Fruit fly (Drosophila melanogaster) whole organism, embryonic: ENCODE measurements around the gene CG12123.

Experiments
- BEAF-32 ChIP-seq: fragments of 200-800 bp; sonication (Bioruptor generic); optimal IDR thresholded peaks from 3 replicates; lab custom pipeline; 2017; ENCODE audit warnings: missing biosample characterization, missing genetic modification characterization, mild to moderate bottlenecking, moderate library complexity, missing genetic modification reagents
- CG10267 ChIP-seq: fragments of 200-800 bp; sonication (Bioruptor generic); optimal IDR thresholded peaks from 2 replicates; lab custom pipeline; 2018; ENCODE audit warnings: missing biosample characterization, mild to moderate bottlenecking, missing genetic modification characterization, moderate library complexity
- CG12104 ChIP-seq: fragments of 200-800 bp; sonication (Bioruptor generic); optimal IDR thresholded peaks from 3 replicates; lab custom pipeline; 2016; ENCODE audit warnings: missing biosample characterization, missing genetic modification characterization
- CG12744 ChIP-seq: fragments of 200-800 bp; sonication (Bioruptor generic); optimal IDR thresholded peaks from 2 replicates; lab custom pipeline; 2016; ENCODE audit warnings: missing biosample characterization, missing genetic modification characterization
- CG13287 ChIP-seq: fragments of 200-800 bp; sonication (Bioruptor generic); IDR thresholded peaks from 2 replicates; pipeline ENCODE4 v1.3.6; 2022; ENCODE audit warnings: missing biosample characterization, missing genetic modification characterization; ENCODE audit not compliant: partially characterized antibody
- CG15514 ChIP-seq: fragments of 200-800 bp; sonication (Bioruptor generic); optimal IDR thresholded peaks from 3 replicates; lab custom pipeline; 2017; ENCODE audit warnings: missing biosample characterization, missing genetic modification characterization, mild to moderate bottlenecking, moderate library complexity, missing genetic modification reagents
- CG18476 ChIP-seq: fragments of 200-800 bp; sonication (Bioruptor generic); optimal IDR thresholded peaks from 2 replicates; lab custom pipeline; 2016; ENCODE audit warnings: missing biosample characterization, mild to moderate bottlenecking, missing genetic modification characterization
- CG2202 ChIP-seq: fragments of 200-800 bp; sonication (Bioruptor generic); optimal IDR thresholded peaks from 2 replicates; lab custom pipeline; 2018; ENCODE audit warnings: missing biosample characterization, mild to moderate bottlenecking, missing genetic modification characterization
- CG30020 ChIP-seq: fragments of 200-800 bp; optimal IDR thresholded peaks from 2 replicates; lab custom pipeline; 2019; ENCODE audit warnings: missing biosample characterization, mild to moderate bottlenecking, missing genetic modification characterization, moderate library complexity
- CG34224 ChIP-seq: fragments of 200-800 bp; sonication (Bioruptor generic); IDR thresholded peaks from 3 replicates; pipeline ENCODE4 v1.3.6; 2022; ENCODE audit warnings: missing biosample characterization, missing genetic modification characterization; ENCODE audit not compliant: partially characterized antibody
- CG4360 ChIP-seq: fragments of 200-800 bp; sonication (Bioruptor generic); IDR thresholded peaks from 2 replicates; pipeline ENCODE4 v1.3.6; 2022; ENCODE audit warnings: missing biosample characterization, missing genetic modification characterization
- CG5245 ChIP-seq: fragments of 200-800 bp; sonication (Bioruptor generic); optimal IDR thresholded peaks from 3 replicates; lab custom pipeline; 2016; ENCODE audit warnings: missing biosample characterization, missing genetic modification characterization
- CG6854 ChIP-seq: fragments of 200-800 bp; sonication (Bioruptor generic); optimal IDR thresholded peaks from 3 replicates; lab custom pipeline; 2017; ENCODE audit warnings: missing biosample characterization, mild to moderate bottlenecking, missing genetic modification characterization
- CG7786 ChIP-seq: fragments of 200-800 bp; sonication (Bioruptor generic); optimal IDR thresholded peaks from 2 replicates; lab custom pipeline; 2016; ENCODE audit warnings: missing biosample characterization, missing genetic modification characterization
- Camta ChIP-seq: fragments of 200-800 bp; sonication (Bioruptor generic); optimal IDR thresholded peaks from 2 replicates; lab custom pipeline; 2016; ENCODE audit warnings: missing biosample characterization, missing genetic modification characterization
- Dp ChIP-seq: fragments of 200-800 bp; sonication (Bioruptor generic); optimal IDR thresholded peaks from 2 replicates; lab custom pipeline; 2018; ENCODE audit warnings: missing biosample characterization, mild to moderate bottlenecking, missing genetic modification characterization, moderate library complexity
- Dref ChIP-seq: fragments of 200-800 bp; sonication (Bioruptor generic); IDR thresholded peaks from 2 replicates; pipeline ENCODE4 v1.3.6; 2022; ENCODE audit warnings: missing biosample characterization, missing genetic modification characterization
- Drgx ChIP-seq: fragments of 200-800 bp; sonication (Bioruptor generic); IDR thresholded peaks from 2 replicates; pipeline ENCODE4 v1.3.6; 2022; ENCODE audit warnings: missing biosample characterization, missing genetic modification characterization
- E2f2 ChIP-seq: fragments of 200-800 bp; sonication (Bioruptor generic); IDR thresholded peaks from 2 replicates; pipeline ENCODE4 v1.3.6; 2022; ENCODE audit warnings: missing biosample characterization, missing genetic modification characterization
- ERR ChIP-seq: fragments of 200-800 bp; sonication (Bioruptor generic); optimal IDR thresholded peaks from 2 replicates; lab custom pipeline; 2016; ENCODE audit warnings: missing biosample characterization, missing genetic modification characterization
- Ets65A ChIP-seq: fragments of 200-800 bp; sonication (Bioruptor generic); peaks from one replicate; lab custom pipeline; 2016; ENCODE audit warnings: missing biosample characterization, missing genetic modification characterization
- Fer3 ChIP-seq: fragments of 200-800 bp; sonication (Bioruptor generic); optimal IDR thresholded peaks from 2 replicates; lab custom pipeline; 2018; ENCODE audit warnings: missing biosample characterization, mild to moderate bottlenecking, missing genetic modification characterization, moderate library complexity
- Hr78 ChIP-seq, 2 experiments: fragments of 200-800 bp in 1 of 2; fragments of >200 bp in 1 of 2; sonication (Bioruptor generic) in 1 of 2; optimal IDR thresholded peaks; 2 replicates each; lab custom pipeline; 2017 to 2019; ENCODE audit warnings: missing biosample characterization in 2 of 2, missing genetic modification characterization in 2 of 2, mild to moderate bottlenecking in 1 of 2, moderate library complexity in 1 of 2
- Ravus ChIP-seq: fragments of 200-800 bp; sonication (Bioruptor generic); IDR thresholded peaks from 2 replicates; pipeline ENCODE4 v1.3.6; 2022; ENCODE audit warnings: missing biosample characterization, missing genetic modification characterization
- Sry-δ ChIP-seq: fragments of 200-800 bp; sonication (Bioruptor generic); optimal IDR thresholded peaks from 2 replicates; lab custom pipeline; 2016; ENCODE audit warnings: missing biosample characterization, missing genetic modification characterization
- amos ChIP-seq: fragments of 200-800 bp; sonication (Bioruptor generic); IDR thresholded peaks from 2 replicates; pipeline ENCODE4 v1.3.6; 2022; ENCODE audit warnings: missing biosample characterization, missing genetic modification characterization; ENCODE audit not compliant: partially characterized antibody
- az2 ChIP-seq: fragments of 200-800 bp; sonication (Bioruptor generic); optimal IDR thresholded peaks from 3 replicates; lab custom pipeline; 2016; ENCODE audit warnings: missing biosample characterization, missing genetic modification characterization
- bbx ChIP-seq: fragments of 200-800 bp; sonication (Bioruptor generic); IDR thresholded peaks from 2 replicates; pipeline ENCODE4 v1.3.6; 2022; ENCODE audit warnings: missing biosample characterization, missing genetic modification characterization; ENCODE audit not compliant: partially characterized antibody
- cato ChIP-seq: fragments of 200-800 bp; sonication (Bioruptor generic); optimal IDR thresholded peaks from 2 replicates; lab custom pipeline; 2016; ENCODE audit warnings: missing biosample characterization, missing genetic modification characterization, borderline replicate concordance
- chinmo ChIP-seq: fragments of 200-800 bp; sonication (Bioruptor generic); IDR thresholded peaks from 4 replicates; pipeline ENCODE4 v1.3.6; 2022; ENCODE audit warnings: missing biosample characterization, missing genetic modification characterization; ENCODE audit not compliant: partially characterized antibody
- crp ChIP-seq, 2 experiments: fragments of 200-800 bp; sonication (Bioruptor generic); optimal IDR thresholded peaks; 2 replicates in 1 of 2; 3 replicates in 1 of 2; lab custom pipeline; 2017; ENCODE audit warnings: missing biosample characterization in 2 of 2, missing genetic modification characterization in 2 of 2, mild to moderate bottlenecking in 1 of 2, moderate library complexity in 1 of 2
- gt ChIP-seq: fragments of 200-800 bp; sonication (Bioruptor generic); IDR thresholded peaks from 2 replicates; pipeline ENCODE4 v1.3.6; 2022; ENCODE audit warnings: missing biosample characterization, missing genetic modification characterization
- lmd ChIP-seq: fragments of 200-800 bp; sonication (Bioruptor generic); IDR thresholded peaks from 2 replicates; pipeline ENCODE4 v1.3.6; 2022; ENCODE audit warnings: missing biosample characterization, missing genetic modification characterization
- pzg ChIP-seq: fragments of 200-800 bp; sonication (Bioruptor generic); optimal IDR thresholded peaks from 3 replicates; lab custom pipeline; 2018; ENCODE audit warnings: missing biosample characterization, mild to moderate bottlenecking, missing genetic modification characterization, moderate library complexity
- sisA ChIP-seq: fragments of 200-800 bp; sonication (Bioruptor generic); IDR thresholded peaks from 2 replicates; pipeline ENCODE4 v1.3.6; 2022; ENCODE audit warnings: missing biosample characterization, missing genetic modification characterization
- stwl ChIP-seq: fragments of 200-800 bp; sonication (Bioruptor generic); optimal IDR thresholded peaks from 3 replicates; lab custom pipeline; 2018; ENCODE audit warnings: missing biosample characterization, mild to moderate bottlenecking, missing genetic modification characterization, moderate library complexity
- tap ChIP-seq: fragments of 200-800 bp; optimal IDR thresholded peaks from 3 replicates; lab custom pipeline; 2019; ENCODE audit warnings: missing biosample characterization, mild to moderate bottlenecking, missing genetic modification characterization, moderate library complexity
- unc-4 ChIP-seq: fragments of 200-800 bp; sonication (Bioruptor generic); IDR thresholded peaks from 2 replicates; pipeline ENCODE4 v1.3.6; 2022; ENCODE audit warnings: missing biosample characterization, missing genetic modification characterization; ENCODE audit not compliant: partially characterized antibody

CG12123 gene

dm6 chrX:8490291-8490975 lies 48.3 kb upstream of the CG12123 start (continued):
- TF ChIP-seq Fer3 (tag; lab: Kevin White, UChicago), result no peak
- no peak for TF ChIP-seq lmd (GFP tag; lab: Robert Waterston, UW)
- TF ChIP-seq cato (GFP tag; lab: Kevin White, UChicago), result no peak
- TF ChIP-seq az2 (GFP tag; lab: Kevin White, UChicago), result no peak
- TF ChIP-seq Hr78 (GFP tag; optimal IDR thresholded peaks at IDR 0.05; lab: Kevin White, UChicago), result peak in 1 of 2 experiments; percentile 80
- no peak for TF ChIP-seq CG18476 (GFP tag; lab: Kevin White, UChicago)
- no peak for TF ChIP-seq CG12104
- no peak for TF ChIP-seq Drgx
- TF ChIP-seq gt (GFP tag; lab: Robert Waterston, UW), result no peak
- TF ChIP-seq CG5245 (GFP tag; lab: Kevin White, UChicago), result no peak
- TF ChIP-seq CG4360, result no peak
- no peak for TF ChIP-seq CG2202 (tag; lab: Kevin White, UChicago)
- no peak for TF ChIP-seq Camta (GFP tag; lab: Kevin White, UChicago)
- TF ChIP-seq CG6854, result no peak
- TF ChIP-seq, all 482 proteins: peak for 12

DNA sequence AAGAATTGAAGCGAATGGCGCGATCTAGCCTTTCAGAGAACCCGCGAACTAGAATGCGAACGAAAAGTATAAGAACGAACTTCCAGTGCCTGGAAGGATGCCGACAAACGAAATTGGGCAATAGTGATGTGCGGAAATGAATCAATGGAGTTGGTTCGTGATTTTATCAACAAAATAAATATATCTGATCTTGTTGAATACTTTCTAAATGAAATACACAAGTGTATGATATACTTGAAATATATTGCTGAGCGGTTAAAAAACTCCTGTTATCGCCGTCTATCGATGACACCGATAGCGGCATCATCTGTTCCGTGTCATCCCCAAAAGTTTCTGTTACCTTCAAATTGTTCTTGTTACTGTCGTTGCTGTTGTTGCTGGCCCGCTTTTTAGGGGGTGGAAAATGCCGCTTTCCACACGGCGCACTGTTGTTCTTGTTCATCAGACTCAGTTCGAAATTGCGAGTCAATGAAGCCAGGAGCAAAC lies 47.4 kb upstream of the CG12123 start, which contains the start of gene otu:
Gene otu (minus strand): TSS at position 51 of the 486 bp plus-strand sequence.
- TF ChIP-seq CG30020 (tag; lab: Kevin White, UChicago) (no peak), BEAF-32 (GFP tag; lab: Kevin White, UChicago) (peak; percentile 18), stwl (peak; percentile 65), Dref (GFP tag; lab: Robert Waterston, UW) (peak; percentile 51), chinmo (GFP tag; lab: Robert Waterston, UW) (0 out of 4 replicates have a peak, but pooled peaks have one; percentile 26), tap (no peak), amos (GFP tag; lab: Robert Waterston, UW) (peak; percentile 21; the same call in 1 of the 2 replicates), E2f2 (GFP tag; lab: Robert Waterston, UW) (peak; percentile 46; the same call in 1 of the 2 replicates), CG34224 (GFP tag; lab: Robert Waterston, UW) (0 out of 3 replicates have a peak, but pooled peaks have one; percentile 21), Ravus (GFP tag; lab: Robert Waterston, UW) (no peak), CG15514 (GFP tag; lab: Kevin White, UChicago) (peak; percentile 48), crp (GFP tag; optimal IDR thresholded peaks at IDR 0.05; lab: Kevin White, UChicago) (peak in 1 of 2 experiments; percentile 67), CG10267 (tag; lab: Kevin White, UChicago) (no peak), CG7786 (GFP tag; lab: Kevin White, UChicago) (no peak), Ets65A (GFP tag; lab: Kevin White, UChicago) (peak; percentile 65), CG13287 (GFP tag; lab: Robert Waterston, UW) (0 out of 2 replicates have a peak, but pooled peaks have one; percentile 14), bbx (GFP tag; lab: Robert Waterston, UW) (peak; percentile 25; the same call in 1 of the 2 replicates), Dp (GFP tag; lab: Kevin White, UChicago) (peak; percentile 45), sisA (GFP tag; lab: Robert Waterston, UW) (no peak), CG12744 (GFP tag; lab: Kevin White, UChicago) (no peak), unc-4 (GFP tag; lab: Robert Waterston, UW) (peak; percentile 39), pzg (GFP tag; lab: Kevin White, UChicago) (peak; percentile 24), ERR (GFP tag; lab: Kevin White, UChicago) (no peak), Sry-δ (peak; percentile 58)
